Worm (Caenorhabditis elegans) whole organism, early embryonic: ENCODE results near the gene str-228.

Source experiments
- B0310.2 ChIP-seq: sonication (generic microtip); optimal IDR thresholded peaks from 2 replicates; lab custom pipeline; 2016; ENCODE audit warnings: mild to moderate bottlenecking, missing genetic modification characterization, missing compliant biosample characterization
- aly-1 ChIP-seq: sonication (generic microtip); optimal IDR thresholded peaks from 2 replicates; lab custom pipeline; 2016; ENCODE audit warnings: missing genetic modification characterization, missing compliant biosample characterization
- ama-1 ChIP-seq: fragments of 150-350 bp; optimal IDR thresholded peaks from 2 replicates; lab custom pipeline; 2014
- ceh-36 ChIP-seq: sonication (generic microtip); optimal IDR thresholded peaks from 2 replicates; lab custom pipeline; 2016; ENCODE audit warnings: missing genetic modification characterization, inconsistent platforms, missing compliant biosample characterization
- ets-7 ChIP-seq: sonication (generic microtip); optimal IDR thresholded peaks from 2 replicates; lab custom pipeline; 2016; ENCODE audit warnings: missing genotype, missing genetic modification characterization, missing compliant biosample characterization
- flt-1 ChIP-seq: fragments of 200-800 bp; sonication (Bioruptor generic); IDR thresholded peaks from 2 replicates; pipeline ENCODE4 v1.3.6; 2022; ENCODE audit warnings: missing genetic modification characterization, missing compliant biosample characterization
- pes-1 ChIP-seq: fragments of 200-800 bp; sonication (Bioruptor generic); IDR thresholded peaks from 2 replicates; pipeline ENCODE4 v1.3.6; 2022; ENCODE audit warnings: missing genetic modification reagents, missing genetic modification characterization, missing compliant biosample characterization
- scrt-1 ChIP-seq: fragments of 200-800 bp; sonication (Bioruptor generic); IDR thresholded peaks from 2 replicates; pipeline ENCODE4 v1.3.6; 2022; ENCODE audit warnings: missing genetic modification characterization, missing compliant biosample characterization
- sea-1 ChIP-seq: fragments of 200-800 bp; sonication (Bioruptor generic); conservative IDR thresholded peaks from 2 replicates; pipeline ENCODE4 v1.3.6; 2022; ENCODE audit warnings: missing genetic modification characterization, missing compliant biosample characterization
- tbx-37 ChIP-seq: fragments of 200-800 bp; sonication (Bioruptor generic); conservative IDR thresholded peaks from 2 replicates; pipeline ENCODE4 v1.3.6; 2022; ENCODE audit warnings: missing genetic modification reagents, missing genetic modification characterization, missing compliant biosample characterization
- tra-4 ChIP-seq: sonication (generic microtip); optimal IDR thresholded peaks from 2 replicates; lab custom pipeline; 2017; ENCODE audit warnings: missing genetic modification characterization, missing compliant biosample characterization

ce11 chrV:3541117-3541516 is 31.1 kb downstream of the str-228 start, which contains the start of gene srbc-67:
- TF ChIP-seq B0310.2, result no peak
- TF ChIP-seq flt-1 (GFP tag; lab: Robert Waterston, UW), result no peak
- no peak for TF ChIP-seq ama-1 (lab: Kevin White, UChicago)
- no peak for TF ChIP-seq scrt-1 (GFP tag; lab: Robert Waterston, UW)
- no peak for TF ChIP-seq ets-7 (tag; lab: Kevin White, UChicago)
- TF ChIP-seq sea-1, result no peak
- no peak for TF ChIP-seq tbx-37 (GFP tag; lab: Robert Waterston, UW)
- TF ChIP-seq tra-4 (tag; lab: Kevin White, UChicago), result no peak
- TF ChIP-seq aly-1 (tag; lab: Kevin White, UChicago), result no peak
- no peak for TF ChIP-seq ceh-36
- TF ChIP-seq pes-1 (GFP tag; lab: Robert Waterston, UW), result no peak
